Fruit fly (Drosophila melanogaster) whole organism, embryonic: ENCODE data around the gene CG31960.

Experiments
- ATbp ChIP-seq: fragments of 200-800 bp; sonication (Bioruptor generic); optimal IDR thresholded peaks from 2 replicates; lab custom pipeline; 2017; ENCODE audit warnings: missing biosample characterization, mild to moderate bottlenecking, missing genetic modification characterization, missing genetic modification reagents
- CG15479 ChIP-seq: fragments of 200-800 bp; sonication (Bioruptor generic); optimal IDR thresholded peaks from 3 replicates; lab custom pipeline; 2019; ENCODE audit warnings: missing biosample characterization, mild to moderate bottlenecking, missing genetic modification characterization, moderate library complexity
- CG2678 ChIP-seq: fragments of 200-800 bp; sonication (Bioruptor generic); optimal IDR thresholded peaks from 3 replicates; lab custom pipeline; 2019; ENCODE audit warnings: missing biosample characterization, mild to moderate bottlenecking, missing genetic modification characterization, moderate library complexity
- CG5953 ChIP-seq: fragments of 200-800 bp; sonication (Bioruptor generic); IDR thresholded peaks from 2 replicates; pipeline ENCODE4 v1.3.6; 2022; ENCODE audit warnings: missing biosample characterization, missing genetic modification characterization
- CG6791 ChIP-seq: fragments of 200-800 bp; sonication (Bioruptor generic); IDR thresholded peaks from 3 replicates; pipeline ENCODE4 v1.3.6; 2022; ENCODE audit warnings: missing biosample characterization, missing genetic modification characterization; ENCODE audit not compliant: partially characterized antibody
- CG6813 ChIP-seq: fragments of 200-800 bp; sonication (Bioruptor generic); optimal IDR thresholded peaks from 2 replicates; lab custom pipeline; 2017; ENCODE audit warnings: missing biosample characterization, missing genetic modification characterization, mild to moderate bottlenecking, moderate library complexity, missing genetic modification reagents
- CoRest ChIP-seq: fragments of 200-800 bp; sonication (Bioruptor generic); optimal IDR thresholded peaks from 3 replicates; lab custom pipeline; 2018; ENCODE audit warnings: missing biosample characterization, mild to moderate bottlenecking, missing genetic modification characterization, moderate library complexity
- aop ChIP-seq: fragments of 200-800 bp; sonication (Bioruptor generic); IDR thresholded peaks from 2 replicates; pipeline ENCODE4 v1.3.6; 2022; ENCODE audit warnings: missing biosample characterization, missing genetic modification characterization
- cad ChIP-seq: fragments of >200 bp; optimal IDR thresholded peaks from 2 replicates; lab custom pipeline; 2017; ENCODE audit warnings: missing biosample characterization, missing genetic modification characterization
- chif ChIP-seq, 2 experiments: fragments of 200-800 bp; sonication (Bioruptor generic); optimal IDR thresholded peaks; 3 replicates each; lab custom pipeline; 2016; ENCODE audit warnings: missing biosample characterization in 2 of 2, missing genetic modification characterization in 2 of 2
- gcm2 ChIP-seq: fragments of 200-800 bp; sonication (Bioruptor generic); optimal IDR thresholded peaks from 2 replicates; lab custom pipeline; 2016; ENCODE audit warnings: missing biosample characterization, missing genetic modification characterization
- lab ChIP-seq: fragments of 200-800 bp; sonication (Bioruptor generic); optimal IDR thresholded peaks from 3 replicates; lab custom pipeline; 2017; ENCODE audit warnings: missing biosample characterization, missing genetic modification characterization, mild to moderate bottlenecking, moderate library complexity, missing genetic modification reagents
- tx ChIP-seq: fragments of 200-800 bp; sonication (Bioruptor generic); optimal IDR thresholded peaks from 2 replicates; lab custom pipeline; 2016; ENCODE audit warnings: missing biosample characterization, missing genetic modification characterization

dm6 chr2L:3823835-3824234 is 39.1 kb downstream of the CG31960 start:
- TF ChIP-seq CG5953 (GFP tag; lab: Robert Waterston, UW) (no peak), chif (GFP tag; optimal IDR thresholded peaks at IDR 0.05; lab: Kevin White, UChicago) (no peak), gcm2 (GFP tag; lab: Kevin White, UChicago) (no peak), CG6791 (GFP tag; lab: Robert Waterston, UW) (no peak), CoRest (tag; lab: Kevin White, UChicago) (no peak), lab (no peak), CG6813 (GFP tag; lab: Kevin White, UChicago) (no peak), tx (no peak), CG15479 (GFP tag; lab: Kevin White, UChicago) (no peak), ATbp (no peak), CG2678 (tag; lab: Kevin White, UChicago) (no peak), cad (GFP tag; lab: Kevin White, UChicago) (no peak), aop (no peak)
